Worm (Caenorhabditis elegans): ENCODE results near the gene str-187.

- TF ChIP-seq ama-1 (optimal IDR thresholded peaks at IDR 0.05) (no peak), ahr-1 (tag; optimal IDR thresholded peaks at IDR 0.05) (peak; percentile 42), F13H6.1 (tag; optimal IDR thresholded peaks at IDR 0.05) (peak; percentile 60), ets-4 (tag; optimal IDR thresholded peaks at IDR 0.05) (peak; percentile 86), ceh-48 (tag; optimal IDR thresholded peaks at IDR 0.05) (peak; percentile 63), unc-55 (GFP tag; optimal IDR thresholded peaks at IDR 0.05) (peak; percentile 89), hlh-6 (tag; optimal IDR thresholded peaks at IDR 0.05) (no peak), elt-4 (tag; optimal IDR thresholded peaks at IDR 0.05) (no peak), T23F11.4 (GFP tag; optimal IDR thresholded peaks at IDR 0.05) (peak; percentile 73), ttx-3 (tag; optimal IDR thresholded peaks at IDR 0.05) (peak; percentile 47)
Measured at ce11 chrIV:17278363-17278762, 13.0 kb downstream of the str-187 start.
